Fruit fly (Drosophila melanogaster) whole organism, embryonic: ENCODE measurements around the gene CG42763.
A peak's percentile ranks its signal among the peaks of the same experiment; 100 is the strongest.

ENCODE experiments used
- Antp ChIP-seq: fragments of 200-800 bp; sonication (Bioruptor generic); optimal IDR thresholded peaks from 3 replicates; lab custom pipeline; 2016; ENCODE audit warnings: missing biosample characterization, missing genetic modification characterization
- B-H2 ChIP-seq: fragments of 200-800 bp; sonication (Bioruptor generic); optimal IDR thresholded peaks from 2 replicates; lab custom pipeline; 2018; ENCODE audit warnings: missing biosample characterization, mild to moderate bottlenecking, missing genetic modification characterization
- CG10267 ChIP-seq: fragments of 200-800 bp; sonication (Bioruptor generic); optimal IDR thresholded peaks from 2 replicates; lab custom pipeline; 2018; ENCODE audit warnings: missing biosample characterization, mild to moderate bottlenecking, missing genetic modification characterization, moderate library complexity
- CG11093 ChIP-seq: fragments of 200-800 bp; sonication (Bioruptor generic); IDR thresholded peaks from 3 replicates; pipeline ENCODE4 v1.3.6; 2022; ENCODE audit warnings: missing biosample characterization, missing genetic modification characterization
- CG11456 ChIP-seq: fragments of 200-800 bp; sonication (Bioruptor generic); IDR thresholded peaks from 3 replicates; pipeline ENCODE4 v1.3.6; 2022; ENCODE audit warnings: missing biosample characterization, missing genetic modification characterization
- CG11695 ChIP-seq: fragments of 200-800 bp; sonication (Bioruptor generic); IDR thresholded peaks from 3 replicates; pipeline ENCODE4 v1.3.6; 2022; ENCODE audit warnings: missing biosample characterization, missing genetic modification characterization
- CG12155 ChIP-seq: fragments of 200-800 bp; sonication (Bioruptor generic); optimal IDR thresholded peaks from 3 replicates; lab custom pipeline; 2016; ENCODE audit warnings: missing biosample characterization, missing genetic modification characterization
- CG12299 ChIP-seq: fragments of 200-800 bp; sonication (Bioruptor generic); optimal IDR thresholded peaks from 2 replicates; lab custom pipeline; 2018; ENCODE audit warnings: missing biosample characterization, mild to moderate bottlenecking, missing genetic modification characterization
- CG12391 ChIP-seq: fragments of 200-800 bp; sonication (Bioruptor generic); optimal IDR thresholded peaks from 3 replicates; lab custom pipeline; 2018; ENCODE audit warnings: missing biosample characterization, mild to moderate bottlenecking, missing genetic modification characterization, moderate library complexity
- CG12744 ChIP-seq: fragments of 200-800 bp; sonication (Bioruptor generic); optimal IDR thresholded peaks from 2 replicates; lab custom pipeline; 2016; ENCODE audit warnings: missing biosample characterization, missing genetic modification characterization
- CG15269 ChIP-seq: fragments of 200-800 bp; sonication (Bioruptor generic); optimal IDR thresholded peaks from 2 replicates; lab custom pipeline; 2018; ENCODE audit warnings: missing biosample characterization, mild to moderate bottlenecking, missing genetic modification characterization, moderate library complexity
- CG1602 ChIP-seq: fragments of 200-800 bp; sonication (Bioruptor generic); optimal IDR thresholded peaks from 3 replicates; lab custom pipeline; 2016; ENCODE audit warnings: missing biosample characterization, missing genetic modification characterization
- CG17829 ChIP-seq: fragments of 200-800 bp; optimal IDR thresholded peaks from 2 replicates; lab custom pipeline; 2019; ENCODE audit warnings: missing biosample characterization, mild to moderate bottlenecking, missing genetic modification characterization, moderate library complexity
- CG18476 ChIP-seq: fragments of 200-800 bp; sonication (Bioruptor generic); optimal IDR thresholded peaks from 2 replicates; lab custom pipeline; 2016; ENCODE audit warnings: missing biosample characterization, mild to moderate bottlenecking, missing genetic modification characterization
- CG18599 ChIP-seq: fragments of 200-800 bp; sonication (Bioruptor generic); optimal IDR thresholded peaks from 3 replicates; lab custom pipeline; 2017; ENCODE audit warnings: missing biosample characterization, missing genetic modification characterization, mild to moderate bottlenecking, moderate library complexity, missing genetic modification reagents
- CG2202 ChIP-seq: fragments of 200-800 bp; sonication (Bioruptor generic); optimal IDR thresholded peaks from 2 replicates; lab custom pipeline; 2018; ENCODE audit warnings: missing biosample characterization, mild to moderate bottlenecking, missing genetic modification characterization
- CG2712 ChIP-seq: fragments of 200-800 bp; optimal IDR thresholded peaks from 3 replicates; lab custom pipeline; 2019; ENCODE audit warnings: missing biosample characterization, mild to moderate bottlenecking, missing genetic modification characterization, moderate library complexity
- CG3065 ChIP-seq: fragments of 200-800 bp; sonication (Bioruptor generic); optimal IDR thresholded peaks from 2 replicates; lab custom pipeline; 2016; ENCODE audit warnings: missing biosample characterization, missing genetic modification characterization
- CG34224 ChIP-seq: fragments of 200-800 bp; sonication (Bioruptor generic); IDR thresholded peaks from 3 replicates; pipeline ENCODE4 v1.3.6; 2022; ENCODE audit warnings: missing biosample characterization, missing genetic modification characterization; ENCODE audit not compliant: partially characterized antibody
- CG42726 ChIP-seq: fragments of 200-800 bp; sonication (Bioruptor generic); IDR thresholded peaks from 2 replicates; pipeline ENCODE4 v1.3.6; 2022; ENCODE audit warnings: missing biosample characterization, missing genetic modification characterization; ENCODE audit not compliant: partially characterized antibody
- CG4360 ChIP-seq: fragments of 200-800 bp; sonication (Bioruptor generic); IDR thresholded peaks from 2 replicates; pipeline ENCODE4 v1.3.6; 2022; ENCODE audit warnings: missing biosample characterization, missing genetic modification characterization
- CG4404 ChIP-seq: fragments of 200-800 bp; sonication (Bioruptor generic); IDR thresholded peaks from 2 replicates; pipeline ENCODE4 v1.3.6; 2022; ENCODE audit warnings: missing biosample characterization, missing genetic modification characterization
- CG4854 ChIP-seq: fragments of 200-800 bp; sonication (Bioruptor generic); optimal IDR thresholded peaks from 2 replicates; lab custom pipeline; 2016; ENCODE audit warnings: missing biosample characterization, missing genetic modification characterization, inconsistent platforms
- CG8924 ChIP-seq: fragments of 200-800 bp; optimal IDR thresholded peaks from 3 replicates; lab custom pipeline; 2019; ENCODE audit warnings: missing biosample characterization, mild to moderate bottlenecking, missing genetic modification characterization, moderate library complexity
- D ChIP-seq, 2 experiments: fragments of 200-800 bp in 1 of 2; fragments of >200 bp in 1 of 2; sonication (Bioruptor generic) in 1 of 2; optimal IDR thresholded peaks; 2 replicates in 1 of 2; 3 replicates in 1 of 2; lab custom pipeline; 2017; ENCODE audit warnings: mild to moderate bottlenecking in 1 of 2, missing biosample characterization in 1 of 2, missing genetic modification characterization in 1 of 2, missing genetic modification reagents in 1 of 2
- D19B ChIP-seq: fragments of 200-800 bp; sonication (Bioruptor generic); optimal IDR thresholded peaks from 2 replicates; lab custom pipeline; 2017; ENCODE audit warnings: missing biosample characterization, mild to moderate bottlenecking, missing genetic modification characterization
- Doc3 ChIP-seq: fragments of 200-800 bp; sonication (Bioruptor generic); IDR thresholded peaks from 3 replicates; pipeline ENCODE4 v1.3.6; 2022; ENCODE audit warnings: missing biosample characterization, missing genetic modification characterization; ENCODE audit not compliant: partially characterized antibody
- E2f2 ChIP-seq: fragments of 200-800 bp; sonication (Bioruptor generic); IDR thresholded peaks from 2 replicates; pipeline ENCODE4 v1.3.6; 2022; ENCODE audit warnings: missing biosample characterization, missing genetic modification characterization
- ERR ChIP-seq: fragments of 200-800 bp; sonication (Bioruptor generic); optimal IDR thresholded peaks from 2 replicates; lab custom pipeline; 2016; ENCODE audit warnings: missing biosample characterization, missing genetic modification characterization
- Elba2 ChIP-seq: fragments of 200-800 bp; sonication (Bioruptor generic); optimal IDR thresholded peaks from 3 replicates; lab custom pipeline; 2016; ENCODE audit warnings: missing biosample characterization, missing genetic modification characterization
- Ets97D ChIP-seq: fragments of 200-800 bp; sonication (Bioruptor generic); optimal IDR thresholded peaks from 3 replicates; lab custom pipeline; 2016; ENCODE audit warnings: missing biosample characterization, missing genetic modification characterization
- Gug ChIP-seq: fragments of 200-800 bp; sonication (Bioruptor generic); IDR thresholded peaks from 4 replicates; pipeline ENCODE4 v1.3.6; 2022; ENCODE audit warnings: missing biosample characterization, missing genetic modification characterization
- MBD-R2 ChIP-seq: fragments of 200-800 bp; sonication (Bioruptor generic); IDR thresholded peaks from 2 replicates; pipeline ENCODE4 v1.3.6; 2022; ENCODE audit warnings: missing biosample characterization, missing genetic modification characterization
- Scr ChIP-seq: fragments of 200-800 bp; sonication (Bioruptor generic); IDR thresholded peaks from 2 replicates; pipeline ENCODE4 v1.3.6; 2022; ENCODE audit warnings: missing biosample characterization, missing genetic modification characterization; ENCODE audit not compliant: partially characterized antibody
- Sox100B ChIP-seq: fragments of 200-800 bp; sonication (Bioruptor generic); optimal IDR thresholded peaks from 3 replicates; lab custom pipeline; 2018; ENCODE audit warnings: missing biosample characterization, mild to moderate bottlenecking, missing genetic modification characterization
- Sox102F ChIP-seq: fragments of 200-800 bp; sonication (Bioruptor generic); optimal IDR thresholded peaks from 2 replicates; lab custom pipeline; 2018; ENCODE audit warnings: missing biosample characterization, mild to moderate bottlenecking, missing genetic modification characterization, moderate library complexity
- Vsx1 ChIP-seq: fragments of 200-800 bp; sonication (Bioruptor generic); optimal IDR thresholded peaks from 2 replicates; lab custom pipeline; 2017; ENCODE audit warnings: missing biosample characterization, mild to moderate bottlenecking, missing genetic modification characterization, missing genetic modification reagents
- az2 ChIP-seq: fragments of 200-800 bp; sonication (Bioruptor generic); optimal IDR thresholded peaks from 3 replicates; lab custom pipeline; 2016; ENCODE audit warnings: missing biosample characterization, missing genetic modification characterization
- cad ChIP-seq: fragments of >200 bp; optimal IDR thresholded peaks from 2 replicates; lab custom pipeline; 2017; ENCODE audit warnings: missing biosample characterization, missing genetic modification characterization
- dm ChIP-seq: fragments of 200-800 bp; sonication (Bioruptor generic); optimal IDR thresholded peaks from 3 replicates; lab custom pipeline; 2016; ENCODE audit warnings: missing biosample characterization, missing genetic modification characterization
- esg ChIP-seq: fragments of 200-800 bp; sonication (Bioruptor generic); conservative IDR thresholded peaks from 2 replicates; pipeline ENCODE4 v1.3.6; 2022; ENCODE audit warnings: missing biosample characterization, missing genetic modification characterization
- ewg ChIP-seq: fragments of 200-800 bp; sonication (Bioruptor generic); optimal IDR thresholded peaks from 3 replicates; lab custom pipeline; 2017; ENCODE audit warnings: mild to moderate bottlenecking, missing biosample characterization, missing genetic modification reagents, missing genetic modification characterization
- ftz-f1 ChIP-seq: fragments of 200-800 bp; sonication (Bioruptor generic); optimal IDR thresholded peaks from 2 replicates; lab custom pipeline; 2016; ENCODE audit warnings: missing biosample characterization, missing genetic modification characterization
- her ChIP-seq: fragments of 200-800 bp; sonication (Bioruptor generic); optimal IDR thresholded peaks from 2 replicates; lab custom pipeline; 2016; ENCODE audit warnings: missing biosample characterization, missing genetic modification characterization
- lov ChIP-seq, 2 experiments: fragments of 200-800 bp in 1 of 2; fragments of >200 bp in 1 of 2; sonication (Bioruptor generic) in 1 of 2; IDR thresholded peaks in 1 of 2; optimal IDR thresholded peaks in 1 of 2; 2 replicates in 1 of 2; 3 replicates in 1 of 2; pipeline versions ENCODE4 v1.3.6 to Lab custom; 2017 to 2022; ENCODE audit warnings: missing biosample characterization in 1 of 2, missing genetic modification characterization in 1 of 2
- pita ChIP-seq: fragments of 200-800 bp; sonication (Bioruptor generic); optimal IDR thresholded peaks from 2 replicates; lab custom pipeline; 2017; ENCODE audit warnings: missing biosample characterization, mild to moderate bottlenecking, missing genetic modification characterization
- run ChIP-seq: fragments of 200-800 bp; sonication (Bioruptor generic); optimal IDR thresholded peaks from 3 replicates; lab custom pipeline; 2018; ENCODE audit warnings: missing biosample characterization, mild to moderate bottlenecking, missing genetic modification characterization
- sim ChIP-seq: fragments of 200-800 bp; sonication (Bioruptor generic); IDR thresholded peaks from 2 replicates; pipeline ENCODE4 v1.3.6; 2022; ENCODE audit warnings: missing biosample characterization, missing genetic modification characterization
- sug ChIP-seq: fragments of 200-800 bp; optimal IDR thresholded peaks from 2 replicates; lab custom pipeline; 2019; ENCODE audit warnings: missing biosample characterization, mild to moderate bottlenecking, missing genetic modification characterization, moderate library complexity
- wek ChIP-seq: fragments of 200-800 bp; sonication (Bioruptor generic); optimal IDR thresholded peaks from 3 replicates; lab custom pipeline; 2018; ENCODE audit warnings: missing biosample characterization, mild to moderate bottlenecking, missing genetic modification characterization, moderate library complexity

CG42763 gene

DNA sequence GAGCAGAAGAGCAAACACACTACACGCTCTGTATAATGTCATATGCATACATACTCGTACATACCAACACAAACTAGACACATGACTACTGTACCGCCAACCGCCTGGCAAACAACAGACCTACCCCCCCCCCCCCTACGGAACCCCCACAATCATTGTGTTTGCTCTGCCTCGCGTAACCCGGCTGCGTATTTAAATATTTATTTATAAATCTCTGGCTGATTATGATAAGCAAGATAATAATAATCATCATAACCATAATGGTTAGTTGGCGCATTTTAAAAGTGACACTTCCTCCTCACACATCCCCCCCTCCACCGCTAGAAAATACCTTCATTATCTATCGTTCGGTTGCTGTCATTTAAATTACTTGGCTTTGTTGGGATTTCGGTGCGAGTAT is 47.4 kb downstream of the CG42763 start (continued):
- TF ChIP-seq CG8924 (peak; percentile 45), CG12744 (GFP tag; lab: Kevin White, UChicago) (no peak), CG1602 (no peak), B-H2 (peak; percentile 51), Sox102F (GFP tag; lab: Kevin White, UChicago) (peak; percentile 44), CG12391 (tag; lab: Kevin White, UChicago) (peak; percentile 45), Sox100B (GFP tag; lab: Kevin White, UChicago) (peak; percentile 52), Ets97D (GFP tag; lab: Kevin White, UChicago) (no peak), ewg (GFP tag; lab: Kevin White, UChicago) (peak; percentile 19), ERR (GFP tag; lab: Kevin White, UChicago) (no peak), CG34224 (no peak), az2 (GFP tag; lab: Kevin White, UChicago) (no peak), Scr (GFP tag; lab: Robert Waterston, UW) (no peak), CG11093 (GFP tag; lab: Robert Waterston, UW) (no peak), pita (no peak), esg (no peak), run (tag; lab: Kevin White, UChicago) (peak; percentile 32), CG4360 (GFP tag; lab: Robert Waterston, UW) (no peak), CG12299 (peak; percentile 44), E2f2 (GFP tag; lab: Robert Waterston, UW) (no peak), Antp (no peak), CG17829 (no peak), CG18599 (GFP tag; lab: Kevin White, UChicago) (peak; percentile 77), sim (no peak), CG3065 (no peak), wek (GFP tag; lab: Kevin White, UChicago) (peak; percentile 72), CG11695 (no peak), D (optimal IDR thresholded peaks at IDR 0.05; lab: Kevin White, UChicago) (no peak), D (GFP tag; optimal IDR thresholded peaks at IDR 0.05; lab: Kevin White, UChicago) (peak; percentile 28), Doc3 (GFP tag; lab: Robert Waterston, UW) (no peak), CG10267 (tag; lab: Kevin White, UChicago) (no peak), her (no peak), CG4854 (peak; percentile 16), D19B (no peak), cad (no peak), CG42726 (no peak), MBD-R2 (GFP tag; lab: Robert Waterston, UW) (no peak), CG18476 (peak; percentile 27), Elba2 (GFP tag; lab: Kevin White, UChicago) (no peak), sug (tag; lab: Kevin White, UChicago) (peak; percentile 89), CG2202 (peak; percentile 30), CG4404 (no peak), dm (GFP tag; lab: Kevin White, UChicago) (no peak), CG2712 (tag; lab: Kevin White, UChicago) (peak; percentile 46), lov (optimal IDR thresholded peaks at IDR 0.05; lab: Kevin White, UChicago) (no peak), lov (GFP tag; IDR thresholded peaks at IDR 0.05; lab: Robert Waterston, UW) (no peak), CG15269 (peak; percentile 35), CG11456 (GFP tag; lab: Robert Waterston, UW) (0 out of 3 replicates have a peak, but pooled peaks have one; percentile 48), Vsx1 (GFP tag; lab: Kevin White, UChicago) (peak; percentile 68), ftz-f1 (GFP tag; lab: Kevin White, UChicago) (no peak), CG12155 (GFP tag; lab: Kevin White, UChicago) (no peak), Gug (no peak)
